Worm (Caenorhabditis elegans) whole organism, L1 larva: ENCODE results near the gene far-8.

Source experiments
- C04F5.9 ChIP-seq: sonication (generic microtip); optimal IDR thresholded peaks from 2 replicates; lab custom pipeline; 2016; ENCODE audit warnings: missing genetic modification characterization, missing compliant biosample characterization
- aha-1 ChIP-seq: fragments of 150-350 bp; optimal IDR thresholded peaks from 2 replicates; lab custom pipeline; 2014; ENCODE audit warnings: missing biosample characterization, missing genetic modification characterization
- ama-1 ChIP-seq: fragments of 150-350 bp; optimal IDR thresholded peaks from 2 replicates; lab custom pipeline; 2014
- blmp-1 ChIP-seq: fragments of 150-350 bp; optimal IDR thresholded peaks from 2 replicates; lab custom pipeline; 2014; ENCODE audit warnings: missing biosample characterization, missing genetic modification characterization
- ceh-63 ChIP-seq: fragments of 200-800 bp; sonication (Bioruptor generic); optimal IDR thresholded peaks from 2 replicates; lab custom pipeline; 2018; ENCODE audit warnings: mild to moderate bottlenecking, missing genetic modification characterization, missing compliant biosample characterization
- ceh-82 ChIP-seq, 3 experiments: fragments of 150-350 bp in 1 of 3; sonication (generic microtip) in 2 of 3; optimal IDR thresholded peaks; 2 replicates each; lab custom pipeline; 2014 to 2017; ENCODE audit warnings: missing biosample characterization in 3 of 3, missing genetic modification characterization in 3 of 3
- ceh-88 ChIP-seq: fragments of 200-800 bp; sonication (Bioruptor generic); IDR thresholded peaks from 2 replicates; pipeline ENCODE4 v1.3.6; 2022; ENCODE audit warnings: missing genetic modification characterization, missing compliant biosample characterization
- ceh-90 ChIP-seq: sonication (generic microtip); optimal IDR thresholded peaks from 2 replicates; lab custom pipeline; 2016; ENCODE audit warnings: missing genetic modification characterization, missing compliant biosample characterization
- ces-1 ChIP-seq: fragments of 150-350 bp; optimal IDR thresholded peaks from 2 replicates; lab custom pipeline; 2014; ENCODE audit warnings: missing biosample characterization, missing genetic modification reagents, missing genetic modification characterization
- dpl-1 ChIP-seq, 3 experiments: fragments of 150-350 bp in 2 of 3; sonication (generic microtip) in 1 of 3; optimal IDR thresholded peaks; 2 replicates each; lab custom pipeline; 2014 to 2017; ENCODE audit warnings: missing biosample characterization in 3 of 3, missing genetic modification characterization in 3 of 3, missing genetic modification reagents in 3 of 3
- efl-1 ChIP-seq, 4 experiments: fragments of 150-350 bp; optimal IDR thresholded peaks in 3 of 4; peaks in 1 of 4; 1 replicate in 1 of 4; 2 replicates in 3 of 4; lab custom pipeline; 2014; ENCODE audit warnings: missing biosample characterization in 2 of 4, missing genetic modification characterization in 2 of 4, missing genetic modification reagents in 2 of 4
- ets-5 ChIP-seq: fragments of 200-800 bp; sonication (Bioruptor generic); IDR thresholded peaks from 2 replicates; pipeline ENCODE4 v1.3.6; 2022; ENCODE audit warnings: missing genetic modification characterization, missing compliant biosample characterization
- fkh-8 ChIP-seq: sonication (generic microtip); optimal IDR thresholded peaks from 2 replicates; lab custom pipeline; 2016; ENCODE audit warnings: mild to moderate bottlenecking, missing genetic modification characterization, missing compliant biosample characterization
- grh-1 ChIP-seq: fragments of 200-800 bp; sonication (Bioruptor generic); IDR thresholded peaks from 2 replicates; pipeline ENCODE4 v1.3.6; 2022; ENCODE audit warnings: missing genetic modification reagents, missing genetic modification characterization, missing compliant biosample characterization
- hlh-17 ChIP-seq: fragments of 200-800 bp; sonication (Bioruptor generic); optimal IDR thresholded peaks from 2 replicates; lab custom pipeline; 2018; ENCODE audit warnings: missing genetic modification characterization, mild to moderate bottlenecking, missing compliant biosample characterization, moderate library complexity, borderline replicate concordance
- hlh-4 ChIP-seq: sonication (generic microtip); optimal IDR thresholded peaks from 2 replicates; lab custom pipeline; 2016; ENCODE audit warnings: mild to moderate bottlenecking, missing genetic modification characterization, missing compliant biosample characterization
- isw-1 ChIP-seq: fragments of 200-800 bp; sonication (Bioruptor generic); IDR thresholded peaks from 2 replicates; pipeline ENCODE4 v1.3.6; 2022; ENCODE audit warnings: missing genetic modification characterization, missing compliant biosample characterization
- lin-13 ChIP-seq: fragments of 150-350 bp; optimal IDR thresholded peaks from 2 replicates; lab custom pipeline; 2014; ENCODE audit warnings: missing biosample characterization, missing genetic modification reagents, missing genetic modification characterization
- lin-15B ChIP-seq: fragments of 150-350 bp; sonication (generic microtip); optimal IDR thresholded peaks from 3 replicates; lab custom pipeline; 2014; ENCODE audit warnings: missing biosample characterization, missing genetic modification characterization
- lin-35 ChIP-seq, 2 experiments: fragments of 150-350 bp; optimal IDR thresholded peaks; 2 replicates each; lab custom pipeline; 2014; ENCODE audit warnings: missing biosample characterization in 2 of 2, missing genetic modification characterization in 2 of 2, missing genetic modification reagents in 2 of 2
- lsy-2 ChIP-seq, 2 experiments: fragments of 150-350 bp; optimal IDR thresholded peaks; 2 replicates each; lab custom pipeline; 2014; ENCODE audit warnings: missing biosample characterization in 2 of 2, missing genetic modification characterization in 2 of 2
- mep-1 ChIP-seq: fragments of 150-350 bp; optimal IDR thresholded peaks from 2 replicates; lab custom pipeline; 2014; ENCODE audit warnings: missing biosample characterization, missing genetic modification characterization
- nhr-11 ChIP-seq: fragments of 150-350 bp; optimal IDR thresholded peaks from 2 replicates; lab custom pipeline; 2014; ENCODE audit warnings: missing biosample characterization, missing genetic modification characterization
- nhr-20 ChIP-seq: sonication (generic microtip); optimal IDR thresholded peaks from 2 replicates; lab custom pipeline; 2016; ENCODE audit warnings: mild to moderate bottlenecking, missing genetic modification characterization, missing compliant biosample characterization
- nhr-237 ChIP-seq: fragments of 150-350 bp; optimal IDR thresholded peaks from 2 replicates; lab custom pipeline; 2014; ENCODE audit warnings: missing biosample characterization, missing genetic modification characterization
- nhr-77 ChIP-seq: fragments of 150-350 bp; optimal IDR thresholded peaks from 2 replicates; lab custom pipeline; 2014; ENCODE audit warnings: missing biosample characterization, missing genetic modification characterization
- nhr-90 ChIP-seq: sonication (generic microtip); optimal IDR thresholded peaks from 2 replicates; lab custom pipeline; 2016; ENCODE audit warnings: mild to moderate bottlenecking, missing genetic modification characterization, missing compliant biosample characterization; ENCODE audit not compliant: poor library complexity
- pqm-1 ChIP-seq: sonication (generic microtip); optimal IDR thresholded peaks from 3 replicates; lab custom pipeline; 2017; ENCODE audit warnings: missing biosample characterization, missing genetic modification characterization
- rnt-1 ChIP-seq: sonication (generic microtip); optimal IDR thresholded peaks from 2 replicates; lab custom pipeline; 2016; ENCODE audit warnings: mild to moderate bottlenecking, missing genetic modification characterization, moderate library complexity, missing compliant biosample characterization
- skn-1 ChIP-seq: fragments of 150-350 bp; optimal IDR thresholded peaks from 2 replicates; lab custom pipeline; 2014; ENCODE audit warnings: missing biosample characterization, missing genetic modification characterization
- snpc-4 ChIP-seq: fragments of 150-350 bp; optimal IDR thresholded peaks from 2 replicates; lab custom pipeline; 2014; ENCODE audit warnings: missing biosample characterization, missing genetic modification characterization
- snu-23 ChIP-seq: sonication (generic microtip); optimal IDR thresholded peaks from 2 replicates; lab custom pipeline; 2016; ENCODE audit warnings: missing genetic modification characterization, missing compliant biosample characterization
- swsn-7 ChIP-seq: sonication (generic microtip); optimal IDR thresholded peaks from 2 replicates; lab custom pipeline; 2016; ENCODE audit warnings: missing genetic modification characterization, missing compliant biosample characterization
- tlp-1 ChIP-seq: fragments of 150-350 bp; optimal IDR thresholded peaks from 2 replicates; lab custom pipeline; 2014; ENCODE audit warnings: missing biosample characterization, missing genetic modification characterization
- unc-30 ChIP-seq: sonication (generic microtip); optimal IDR thresholded peaks from 2 replicates; lab custom pipeline; 2017; ENCODE audit warnings: missing biosample characterization, missing genetic modification characterization
- vab-15 ChIP-seq: sonication (generic microtip); optimal IDR thresholded peaks from 2 replicates; lab custom pipeline; 2017; ENCODE audit warnings: missing genotype, mild to moderate bottlenecking, missing genetic modification characterization, missing compliant biosample characterization
- zip-4 ChIP-seq: fragments of 200-800 bp; sonication (Bioruptor generic); optimal IDR thresholded peaks from 2 replicates; lab custom pipeline; 2018; ENCODE audit warnings: mild to moderate bottlenecking, missing genetic modification characterization, moderate library complexity, missing compliant biosample characterization
- ztf-4 ChIP-seq: fragments of 150-350 bp; optimal IDR thresholded peaks from 2 replicates; lab custom pipeline; 2014; ENCODE audit warnings: missing biosample characterization, missing genetic modification characterization

The far-8 gene

ce11 chrIII:853859-854359, 11.2 kb downstream of the far-8 start, which contains the start of the genes rnp-5 and tag-51:
Gene rnp-5, minus strand, starts transcription at chrIII:853909.
Gene tag-51, plus strand, starts transcription at chrIII:854221.
- no peak for TF ChIP-seq snpc-4
- TF ChIP-seq ama-1 (lab: Kevin White, UChicago), result no peak
- no peak for TF ChIP-seq lin-13 (GFP tag; lab: Kevin White, UChicago)
- TF ChIP-seq fkh-8 (tag; lab: Kevin White, UChicago), result no peak
- no peak for TF ChIP-seq hlh-17 (GFP tag; lab: Kevin White, UChicago)
- peak; percentile 36 to 56 for TF ChIP-seq lin-35 (GFP tag; optimal IDR thresholded peaks at IDR 0.05; lab: Kevin White, UChicago)
- peak in 1 of 3 experiments; percentile 48 for TF ChIP-seq dpl-1 (GFP tag; optimal IDR thresholded peaks at IDR 0.05; lab: Kevin White, UChicago)
- no peak for TF ChIP-seq vab-15 (tag; lab: Kevin White, UChicago)
- no peak for TF ChIP-seq C04F5.9 (tag; lab: Kevin White, UChicago)
- TF ChIP-seq hlh-4 (tag; lab: Kevin White, UChicago), result no peak
- no peak for TF ChIP-seq pqm-1
- TF ChIP-seq snu-23, result peak; percentile 18
- TF ChIP-seq ceh-63 (GFP tag; lab: Kevin White, UChicago), result no peak
- TF ChIP-seq tlp-1 (tag; lab: Kevin White, UChicago), result no peak
- TF ChIP-seq aha-1 (tag; lab: Kevin White, UChicago), result no peak
- TF ChIP-seq efl-1 (optimal IDR thresholded peaks at IDR 0.05; lab: Kevin White, UChicago), result peak; percentile 16 to 32
- TF ChIP-seq efl-1 (GFP tag; optimal IDR thresholded peaks at IDR 0.05 in 1 of 2; lab: Kevin White, UChicago), result peak in 1 of 2 experiments; percentile 31
- TF ChIP-seq lsy-2 (tag; optimal IDR thresholded peaks at IDR 0.05; lab: Kevin White, UChicago), result peak; percentile 19 to 49
- no peak for TF ChIP-seq grh-1
- TF ChIP-seq rnt-1, result no peak
- TF ChIP-seq swsn-7 (tag; lab: Kevin White, UChicago), result no peak
- TF ChIP-seq zip-4 (GFP tag; lab: Kevin White, UChicago), result no peak
- peak; percentile 90 for TF ChIP-seq blmp-1
- TF ChIP-seq, all 84 proteins: peak for 6

- TF ChIP-seq ets-5 (no peak), ceh-90 (no peak), snpc-4 (no peak), unc-30 (no peak), ces-1 (GFP tag; lab: Kevin White, UChicago) (no peak), ceh-63 (GFP tag; lab: Kevin White, UChicago) (no peak), ceh-82 (tag; optimal IDR thresholded peaks at IDR 0.05; lab: Kevin White, UChicago) (no peak), isw-1 (GFP tag; lab: Robert Waterston, UW) (no peak)
Measured at ce11 chrIII:856260-856659, 13.5 kb downstream of the far-8 start, which contains the start of gene K02F3.12. Gene K02F3.12, plus strand, starts transcription at chrIII:856560.

- no peak for TF ChIP-seq fkh-8 (tag; lab: Kevin White, UChicago)
- TF ChIP-seq nhr-90 (tag; lab: Kevin White, UChicago), result no peak
- TF ChIP-seq aha-1 (tag; lab: Kevin White, UChicago), result no peak
- TF ChIP-seq, all 84 proteins: peak for 0
Measured at ce11 chrIII:856908-857307, 14.2 kb downstream of the far-8 start.

- TF ChIP-seq nhr-20 (tag; lab: Kevin White, UChicago) (no peak), snu-23 (no peak), ceh-88 (no peak), ztf-4 (tag; lab: Kevin White, UChicago) (no peak), lin-15B (tag; lab: Kevin White, UChicago) (no peak), ceh-63 (GFP tag; lab: Kevin White, UChicago) (no peak), mep-1 (tag; lab: Kevin White, UChicago) (no peak), hlh-17 (GFP tag; lab: Kevin White, UChicago) (no peak), nhr-77 (tag; lab: Kevin White, UChicago) (no peak), skn-1 (tag; lab: Kevin White, UChicago) (no peak), nhr-237 (no peak), ceh-82 (tag; optimal IDR thresholded peaks at IDR 0.05; lab: Kevin White, UChicago) (no peak), nhr-11 (no peak)
- TF ChIP-seq, all 84 proteins: peak for 0
Measured at ce11 chrIII:859898-860297, 17.2 kb downstream of the far-8 start, which contains the start of gene exos-4.2. Gene exos-4.2, plus strand, starts transcription at chrIII:860198.
